Fruit fly (Drosophila melanogaster) whole organism, embryonic: ENCODE measurements around the gene Oatp26F.
A peak's percentile ranks its signal among the peaks of the same experiment; 100 is the strongest.

Experiments used
- CG13624 ChIP-seq: fragments of 200-800 bp; sonication (Bioruptor generic); optimal IDR thresholded peaks from 2 replicates; lab custom pipeline; 2016; ENCODE audit warnings: missing biosample characterization, missing genetic modification characterization
- fd102C ChIP-seq: fragments of 200-800 bp; sonication (Bioruptor generic); optimal IDR thresholded peaks from 2 replicates; lab custom pipeline; 2018; ENCODE audit warnings: missing biosample characterization, mild to moderate bottlenecking, missing genetic modification characterization, moderate library complexity
- fd3F ChIP-seq: fragments of 200-800 bp; sonication (Bioruptor generic); optimal IDR thresholded peaks from 2 replicates; lab custom pipeline; 2018; ENCODE audit warnings: missing biosample characterization, mild to moderate bottlenecking, missing genetic modification characterization, moderate library complexity

DNA sequence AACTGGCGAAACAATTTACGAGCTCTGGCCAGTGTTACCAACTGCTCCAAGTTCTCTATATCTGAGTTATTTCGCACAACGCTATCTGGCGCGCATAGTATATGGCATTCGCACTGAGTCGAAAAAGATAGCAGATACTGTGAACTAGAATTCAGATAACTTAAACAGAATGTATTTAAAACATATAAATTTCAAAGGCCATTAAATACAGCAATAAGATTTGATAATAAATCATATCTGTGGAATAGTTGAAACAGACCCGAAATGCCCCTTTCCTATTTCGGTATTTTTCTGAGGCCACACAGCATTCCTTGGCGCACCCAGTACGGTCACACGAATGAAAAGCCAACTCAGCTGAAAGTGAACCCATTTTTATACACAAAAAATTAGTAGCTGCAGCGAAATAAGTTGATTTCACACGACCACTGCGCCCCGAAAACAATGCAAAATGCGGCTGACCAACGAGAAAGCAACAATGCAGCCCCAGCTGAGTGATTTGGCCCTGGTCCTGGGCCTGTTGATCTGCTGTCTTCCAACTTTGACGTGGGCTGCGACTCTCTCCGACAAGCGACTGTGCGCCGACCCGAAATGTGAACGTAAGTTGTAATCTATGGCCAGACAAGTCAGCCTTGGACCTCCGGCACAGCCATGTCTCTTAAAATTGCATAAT is 17.0 kb upstream of the Oatp26F start, which contains the start of the genes CG31635 and Tango1:
- TF ChIP-seq CG13624 (peak; percentile 36), fd102C (GFP tag; lab: Kevin White, UChicago) (no peak), fd3F (GFP tag; lab: Kevin White, UChicago) (no peak)
